Worm (Caenorhabditis elegans): ENCODE results near the gene cutl-29.

ce11 chrX:8238639-8239055 lies 32.2 kb downstream of the cutl-29 start:
- TF ChIP-seq nhr-76 (tag; optimal IDR thresholded peaks at IDR 0.05) (no peak), nhr-77 (tag; optimal IDR thresholded peaks at IDR 0.05) (no peak), mdl-1 (tag; optimal IDR thresholded peaks at IDR 0.05) (peak in 1 of 2 experiments; percentile 26), lsy-2 (tag; optimal IDR thresholded peaks at IDR 0.05) (no peak), ama-1 (optimal IDR thresholded peaks at IDR 0.05) (no peak), madf-9 (GFP tag; conservative IDR thresholded peaks at IDR 0.05) (no peak), mdt-29 (GFP tag; IDR thresholded peaks at IDR 0.05) (no peak)
